Worm (Caenorhabditis elegans): ENCODE results near the gene F09E5.11.
A peak's percentile ranks its signal among the peaks of the same experiment; 100 is the strongest.

- TF ChIP-seq fkh-8 (tag; optimal IDR thresholded peaks at IDR 0.05) (peak; percentile 84), unc-130 (tag; optimal IDR thresholded peaks at IDR 0.05) (no peak), nhr-237 (tag; optimal IDR thresholded peaks at IDR 0.05) (no peak), zag-1 (tag; optimal IDR thresholded peaks at IDR 0.05) (no peak), nhr-11 (tag; optimal IDR thresholded peaks at IDR 0.05) (peak; percentile 41), lin-39 (tag; optimal IDR thresholded peaks at IDR 0.05) (no peak), elt-2 (tag; optimal IDR thresholded peaks at IDR 0.05) (no peak), nhr-12 (tag; optimal IDR thresholded peaks at IDR 0.05) (no peak)
These were observed 29.1 kb downstream of the F09E5.11 start for ce11 chrII:5328912-5329311.
